Comparison of ENCODE assay signal across 4 fruit fly cellular contexts in the genomic region with DNA sequence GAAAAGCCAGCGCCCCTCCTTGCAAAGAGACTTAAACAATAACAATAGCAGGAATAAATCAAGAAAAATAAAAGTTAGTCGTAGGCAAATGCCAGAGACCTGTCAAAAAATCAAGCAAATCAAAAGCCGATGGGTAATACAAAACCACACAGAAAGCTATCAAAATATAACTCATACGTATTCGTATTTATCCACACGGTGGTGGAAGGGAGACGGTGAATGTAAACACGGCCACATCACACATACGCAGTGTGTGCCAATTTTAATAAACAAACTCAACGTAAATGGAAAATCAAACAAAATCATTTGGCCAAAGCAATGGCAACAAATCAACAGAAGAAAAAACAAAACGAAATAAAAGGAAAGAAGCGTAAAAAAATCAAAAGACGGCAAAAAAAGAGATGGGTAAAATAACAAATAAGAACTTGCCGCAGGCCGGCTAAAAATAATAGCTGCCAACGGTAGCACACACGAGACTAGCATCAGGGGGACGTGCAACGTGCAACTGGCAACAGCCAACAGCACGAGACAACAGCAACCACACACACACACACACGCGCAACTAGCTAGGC.
A peak's percentile ranks its signal among the peaks of the same experiment; 100 is the strongest.
TF ChIP-seq lines count a peak whose summit lies in the region.

No protein-coding gene starts in this region.

- TF ChIP-seq CTCF in whole organism, embryonic (GFP tag; optimal IDR thresholded peaks at IDR 0.05; lab: Kevin White, UChicago), result no peak

TF ChIP-seq in whole organism, embryonic, 481 proteins besides CTCF, POLR2A, EP300 and RAD21 (continues in another document):
- TF ChIP-seq Gsc (GFP tag; IDR thresholded peaks at IDR 0.05; lab: Robert Waterston, UW) (no peak), tio (GFP tag; optimal IDR thresholded peaks at IDR 0.05; lab: Kevin White, UChicago) (no peak), pho (GFP tag; optimal IDR thresholded peaks at IDR 0.05; lab: Kevin White, UChicago) (peak; percentile 5), CG8478 (optimal IDR thresholded peaks at IDR 0.05; lab: Kevin White, UChicago) (no peak), cwo (GFP tag; optimal IDR thresholded peaks at IDR 0.05; lab: Kevin White, UChicago) (peak; percentile 29), chinmo (GFP tag; IDR thresholded peaks at IDR 0.05; lab: Robert Waterston, UW; ENCODE audit: partially characterized antibody) (0 out of 4 replicates have a peak, but pooled peaks have one; percentile 14), CG8290 (GFP tag; optimal IDR thresholded peaks at IDR 0.05; lab: Kevin White, UChicago) (no peak), CG8290 (tag; optimal IDR thresholded peaks at IDR 0.05; lab: Kevin White, UChicago) (peak in 1 of 2 experiments; percentile 28), kay (GFP tag; optimal IDR thresholded peaks at IDR 0.05; lab: Kevin White, UChicago) (no peak), Nf-YB (GFP tag; optimal IDR thresholded peaks at IDR 0.05; lab: Kevin White, UChicago) (no peak), bsh (GFP tag; optimal IDR thresholded peaks at IDR 0.05; lab: Kevin White, UChicago) (peak in 1 of 2 experiments; percentile 36), seq (GFP tag; IDR thresholded peaks at IDR 0.05; lab: Robert Waterston, UW) (0 out of 2 replicates have a peak, but pooled peaks have one; percentile 23), CG6175 (GFP tag; IDR thresholded peaks at IDR 0.05; lab: Robert Waterston, UW) (0 out of 3 replicates have a peak, but pooled peaks have one; percentile 26), Drgx (GFP tag; IDR thresholded peaks at IDR 0.05; lab: Robert Waterston, UW) (peak; percentile 64), cg (GFP tag; optimal IDR thresholded peaks at IDR 0.05; lab: Kevin White, UChicago) (peak; percentile 23), sob (GFP tag; IDR thresholded peaks at IDR 0.05; lab: Robert Waterston, UW) (peak; percentile 59), CG3847 (GFP tag; IDR thresholded peaks at IDR 0.05; lab: Robert Waterston, UW) (no peak), sc (optimal IDR thresholded peaks at IDR 0.05; lab: Kevin White, UChicago) (no peak), sc (GFP tag; optimal IDR thresholded peaks at IDR 0.05; lab: Kevin White, UChicago) (no peak), sens (GFP tag; lab: Kevin White, UChicago) (peak; percentile 65)

TF ChIP-seq in whole organism, prepupa, 60 proteins besides CTCF, POLR2A, EP300 and RAD21 (continues in another document):
- no peak for TF ChIP-seq ss (GFP tag; optimal IDR thresholded peaks at IDR 0.05; lab: Kevin White, UChicago)
- TF ChIP-seq spab (GFP tag; optimal IDR thresholded peaks at IDR 0.05; lab: Kevin White, UChicago), result peak; percentile 3
- no peak for TF ChIP-seq dac (GFP tag; optimal IDR thresholded peaks at IDR 0.05; lab: Kevin White, UChicago)
- TF ChIP-seq CG32006 (GFP tag; optimal IDR thresholded peaks at IDR 0.05; lab: Kevin White, UChicago), result no peak
- TF ChIP-seq CG9139 (GFP tag; optimal IDR thresholded peaks at IDR 0.05; lab: Kevin White, UChicago), result no peak
- no peak for TF ChIP-seq CG11762 (GFP tag; optimal IDR thresholded peaks at IDR 0.05; lab: Kevin White, UChicago; ENCODE audit: insufficient read depth)
- TF ChIP-seq Hr4 (GFP tag; optimal IDR thresholded peaks at IDR 0.05; lab: Kevin White, UChicago), result no peak
- no peak for TF ChIP-seq net (GFP tag; optimal IDR thresholded peaks at IDR 0.05; lab: Kevin White, UChicago)
- TF ChIP-seq CG6808 (GFP tag; optimal IDR thresholded peaks at IDR 0.05; lab: Kevin White, UChicago), result peak; percentile 5
- peak; percentile 65 for TF ChIP-seq CG15336 (GFP tag; IDR thresholded peaks at IDR 0.05; lab: Robert Waterston, UW)
- TF ChIP-seq CG11902 (GFP tag; optimal IDR thresholded peaks at IDR 0.05; lab: Kevin White, UChicago), result no peak
- TF ChIP-seq CG8319 (GFP tag; optimal IDR thresholded peaks at IDR 0.05; lab: Kevin White, UChicago), result no peak
- peak; percentile 14 for TF ChIP-seq dsx (GFP tag; optimal IDR thresholded peaks at IDR 0.05; lab: Kevin White, UChicago; ENCODE audit: poor library complexity, severe bottlenecking)
- TF ChIP-seq CG4318 (GFP tag; optimal IDR thresholded peaks at IDR 0.05; lab: Kevin White, UChicago), result no peak
- no peak for TF ChIP-seq acj6 (GFP tag; optimal IDR thresholded peaks at IDR 0.05; lab: Kevin White, UChicago)
- TF ChIP-seq CG11294 (GFP tag; IDR thresholded peaks at IDR 0.05; lab: Robert Waterston, UW), result no peak
- no peak for TF ChIP-seq Lpt (GFP tag; optimal IDR thresholded peaks at IDR 0.05; lab: Kevin White, UChicago)
- TF ChIP-seq CG34406 (GFP tag; optimal IDR thresholded peaks at IDR 0.05; lab: Kevin White, UChicago), result no peak
- TF ChIP-seq CG16779 (tag; optimal IDR thresholded peaks at IDR 0.05; lab: Kevin White, UChicago), result peak; percentile 11
- no peak for TF ChIP-seq Hr38 (GFP tag; optimal IDR thresholded peaks at IDR 0.05; lab: Kevin White, UChicago)
- no peak for TF ChIP-seq vri (GFP tag; optimal IDR thresholded peaks at IDR 0.05; lab: Kevin White, UChicago)
- no peak for TF ChIP-seq fd59A (GFP tag; optimal IDR thresholded peaks at IDR 0.05; lab: Kevin White, UChicago)

TF ChIP-seq in whole organism, pupa, 21 proteins besides CTCF, POLR2A, EP300 and RAD21:
- TF ChIP-seq CG8301 (tag; optimal IDR thresholded peaks at IDR 0.05; lab: Kevin White, UChicago) (peak; percentile 46), Pif1B (GFP tag; optimal IDR thresholded peaks at IDR 0.05; lab: Kevin White, UChicago) (no peak), CG13204 (GFP tag; optimal IDR thresholded peaks at IDR 0.05; lab: Kevin White, UChicago) (no peak), gl (tag; optimal IDR thresholded peaks at IDR 0.05; lab: Kevin White, UChicago) (peak; percentile 2), D1 (tag; optimal IDR thresholded peaks at IDR 0.05; lab: Kevin White, UChicago) (no peak), CG32121 (GFP tag; IDR thresholded peaks at IDR 0.05; lab: Robert Waterston, UW) (peak; percentile 62), CG10348 (GFP tag; IDR thresholded peaks at IDR 0.05; lab: Robert Waterston, UW) (no peak), CG4496 (GFP tag; IDR thresholded peaks at IDR 0.05; lab: Robert Waterston, UW) (peak; percentile 66; the same call in 2 of the 3 replicates), EcR (GFP tag; optimal IDR thresholded peaks at IDR 0.05; lab: Kevin White, UChicago) (no peak), CG8159 (tag; optimal IDR thresholded peaks at IDR 0.05; lab: Kevin White, UChicago) (no peak), CG12605 (GFP tag; IDR thresholded peaks at IDR 0.05; lab: Robert Waterston, UW) (peak; percentile 57; the same call in 1 of the 2 replicates), Snoo (tag; optimal IDR thresholded peaks at IDR 0.05; lab: Kevin White, UChicago) (no peak), rn (GFP tag; IDR thresholded peaks at IDR 0.05; lab: Robert Waterston, UW) (peak; percentile 40), CG15710 (tag; optimal IDR thresholded peaks at IDR 0.05; lab: Kevin White, UChicago) (no peak), Ets98B (GFP tag; IDR thresholded peaks at IDR 0.05; lab: Robert Waterston, UW) (peak; percentile 70), fd96Ca (GFP tag; IDR thresholded peaks at IDR 0.05; lab: Robert Waterston, UW) (peak; percentile 57; the same call in 2 of the 3 replicates), CG17806 (tag; optimal IDR thresholded peaks at IDR 0.05; lab: Kevin White, UChicago) (no peak), Pif1A (GFP tag; optimal IDR thresholded peaks at IDR 0.05; lab: Kevin White, UChicago) (no peak), CG9948 (tag; optimal IDR thresholded peaks at IDR 0.05; lab: Kevin White, UChicago) (no peak), CG34367 (tag; optimal IDR thresholded peaks at IDR 0.05; lab: Kevin White, UChicago) (no peak), CG14655 (GFP tag; optimal IDR thresholded peaks at IDR 0.05; lab: Kevin White, UChicago) (peak; percentile 51)

TF ChIP-seq in whole organism, wandering third instar larva, 38 proteins besides CTCF, POLR2A, EP300 and RAD21:
- TF ChIP-seq dl (GFP tag; optimal IDR thresholded peaks at IDR 0.05; lab: Kevin White, UChicago; ENCODE audit: insufficient read depth in 1 of 2, partially characterized antibody in 2 of 2) (no peak), h (GFP tag; optimal IDR thresholded peaks at IDR 0.05; lab: Kevin White, UChicago) (peak; percentile 43), Sp1 (GFP tag; optimal IDR thresholded peaks at IDR 0.05; lab: Kevin White, UChicago) (peak; percentile 4), rgr (GFP tag; optimal IDR thresholded peaks at IDR 0.05; lab: Kevin White, UChicago) (peak; percentile 27), lola (GFP tag; optimal IDR thresholded peaks at IDR 0.05; lab: Kevin White, UChicago) (no peak)

Comparison
In these comparisons a context has a peak if more than half of its experiments do, and no peak if none do; other contexts are left out.
1. Of the 7 proteins assayed by ChIP-seq in both whole organism, embryonic and whole organism, prepupa: peak only in whole organism, embryonic: none; only in whole organism, prepupa: CG16779; in both: none; in neither: 6.